Fruit fly (Drosophila melanogaster) S2 (cell line): ENCODE results near the gene CG5921.

Experiments
- CG8478 ChIP-seq: fragments of >200 bp; optimal IDR thresholded peaks from 2 replicates; lab custom pipeline; 2018
- CTCF ChIP-seq, 2 experiments: fragments of >200 bp; optimal IDR thresholded peaks; 2 replicates each; lab custom pipeline; 2018

dm6 chrX:6074845-6075244 lies 24.2 kb downstream of the CG5921 start, which contains the start of gene Tsp5D:
- TF ChIP-seq CG8478: no peak
- no peak for TF ChIP-seq CTCF (optimal IDR thresholded peaks at IDR 0.05; lab: Kevin White, UChicago)
